Fruit fly (Drosophila melanogaster) whole organism, pupa: ENCODE results near the gene yata.

Source experiments
- CG10348 ChIP-seq: fragments of 200-800 bp; sonication (Bioruptor generic); IDR thresholded peaks from 2 replicates; pipeline ENCODE4 v1.3.6; 2022; ENCODE audit warnings: missing biosample characterization, missing genetic modification characterization
- CG12605 ChIP-seq: fragments of 200-800 bp; sonication (Bioruptor generic); IDR thresholded peaks from 2 replicates; pipeline ENCODE4 v1.3.6; 2022; ENCODE audit warnings: missing biosample characterization, missing genetic modification characterization
- CG14655 ChIP-seq: fragments of 200-800 bp; sonication (Bioruptor generic); optimal IDR thresholded peaks from 3 replicates; lab custom pipeline; 2017; ENCODE audit warnings: mild to moderate bottlenecking, missing biosample characterization, missing genetic modification reagents, missing genetic modification characterization
- CG17806 ChIP-seq: fragments of 200-800 bp; sonication (Bioruptor generic); optimal IDR thresholded peaks from 2 replicates; lab custom pipeline; 2018; ENCODE audit warnings: missing biosample characterization, mild to moderate bottlenecking, missing genetic modification characterization, moderate library complexity
- CG32121 ChIP-seq: fragments of 200-800 bp; sonication (Bioruptor generic); IDR thresholded peaks from 2 replicates; pipeline ENCODE4 v1.3.6; 2022; ENCODE audit warnings: missing biosample characterization, missing genetic modification characterization
- CG8159 ChIP-seq: fragments of 200-800 bp; sonication (Bioruptor generic); optimal IDR thresholded peaks from 3 replicates; lab custom pipeline; 2018; ENCODE audit warnings: missing biosample characterization, mild to moderate bottlenecking, missing genetic modification characterization, moderate library complexity
- CG8301 ChIP-seq: fragments of 200-800 bp; sonication (Bioruptor generic); optimal IDR thresholded peaks from 2 replicates; lab custom pipeline; 2018; ENCODE audit warnings: missing biosample characterization, mild to moderate bottlenecking, missing genetic modification characterization
- CG9948 ChIP-seq: fragments of 200-800 bp; sonication (Bioruptor generic); optimal IDR thresholded peaks from 2 replicates; lab custom pipeline; 2018; ENCODE audit warnings: missing biosample characterization, mild to moderate bottlenecking, missing genetic modification characterization, moderate library complexity
- Pif1A ChIP-seq: fragments of 200-800 bp; sonication (Bioruptor generic); optimal IDR thresholded peaks from 3 replicates; lab custom pipeline; 2016; ENCODE audit warnings: missing biosample characterization, missing genetic modification characterization
- Snoo ChIP-seq: fragments of 200-800 bp; sonication (Bioruptor generic); optimal IDR thresholded peaks from 3 replicates; lab custom pipeline; 2017; ENCODE audit warnings: missing biosample characterization, mild to moderate bottlenecking, missing genetic modification characterization, inconsistent platforms
- fd96Ca ChIP-seq: fragments of 200-800 bp; sonication (Bioruptor generic); IDR thresholded peaks from 3 replicates; pipeline ENCODE4 v1.3.6; 2022; ENCODE audit warnings: missing biosample characterization, missing genetic modification characterization
- rn ChIP-seq: fragments of 200-800 bp; sonication (Bioruptor generic); IDR thresholded peaks from 2 replicates; pipeline ENCODE4 v1.3.6; 2022; ENCODE audit warnings: missing biosample characterization, missing genetic modification characterization

- peak; percentile 99 for TF ChIP-seq CG10348 (GFP tag; lab: Robert Waterston, UW)
- peak; percentile 96 for TF ChIP-seq CG8301
- peak; percentile 98 for TF ChIP-seq CG32121 (GFP tag; lab: Robert Waterston, UW)
- TF ChIP-seq CG8159 (tag; lab: Kevin White, UChicago) = peak; percentile 94
- TF ChIP-seq CG12605 = peak; percentile 97
- peak; percentile 95 for TF ChIP-seq Snoo (tag; lab: Kevin White, UChicago)
- peak; percentile 98 for TF ChIP-seq rn (GFP tag; lab: Robert Waterston, UW)
- TF ChIP-seq CG9948 = peak; percentile 92
- TF ChIP-seq CG17806 (tag; lab: Kevin White, UChicago) = peak; percentile 96
- TF ChIP-seq Pif1A (GFP tag; lab: Kevin White, UChicago) = no peak
- TF ChIP-seq fd96Ca (GFP tag; lab: Robert Waterston, UW) = peak; percentile 98
- no peak for TF ChIP-seq CG14655 (GFP tag; lab: Kevin White, UChicago)
Measured at dm6 chr3R:29745056-29745455, 4.0 kb upstream of the yata start, which contains the start of the genes Wdr24 and IntS11.
